Fruit fly (Drosophila melanogaster): ENCODE results near the gene CG5122.

Gene CG5122

DNA sequence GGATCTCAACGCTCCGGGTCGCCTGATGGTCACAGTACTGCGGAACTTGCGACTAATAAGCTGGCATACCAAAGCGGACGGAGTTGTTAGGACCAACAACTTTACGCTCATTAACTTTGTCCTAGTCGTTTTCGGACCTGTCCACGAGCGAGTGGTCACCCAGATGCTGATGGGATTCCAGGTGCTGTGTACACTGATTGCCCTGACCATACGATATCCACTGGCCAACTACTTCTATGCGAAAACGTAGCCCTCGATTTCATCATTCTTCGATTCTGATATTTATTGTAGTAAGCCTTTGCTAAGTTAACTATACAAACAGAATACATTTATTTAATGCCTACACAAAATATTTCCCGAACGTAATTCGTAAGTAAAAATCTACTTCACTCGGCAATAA, 52.8 kb downstream of the CG5122 start, which contains the start of gene Rsph1:
Gene Rsph1, plus strand, starts transcription at position 301 of the 400 bp plus-strand sequence.
- TF ChIP-seq CG17801 (GFP tag; optimal IDR thresholded peaks at IDR 0.05; ENCODE audit: partially characterized antibody), result no peak
